Worm (Caenorhabditis elegans): ENCODE measurements around the gene T19H12.6.

The T19H12.6 gene

DNA sequence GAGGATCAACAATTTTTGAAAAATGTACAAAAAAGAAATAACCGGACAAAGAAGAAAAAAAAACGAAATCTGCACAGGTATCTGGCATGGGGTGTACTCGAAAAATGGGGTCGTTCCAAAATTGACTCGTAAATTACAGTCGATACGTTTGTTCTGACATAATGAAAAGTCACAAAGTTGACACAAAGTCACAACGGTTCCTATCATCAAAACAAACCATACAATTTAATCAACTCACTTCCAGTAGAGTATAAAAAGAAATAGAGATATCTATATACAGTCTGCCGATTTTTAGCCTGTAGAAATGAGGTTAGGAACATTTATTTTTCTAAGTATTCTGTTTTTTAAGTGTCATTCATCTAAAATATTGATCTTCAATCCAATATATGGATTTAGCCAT lies 7.0 kb upstream of the T19H12.6 start, which contains the start of gene T19H12.12:
T19H12.12 (plus strand) TSS at position 301 of the 400 bp plus-strand sequence.
- TF ChIP-seq sea-1 (GFP tag; conservative IDR thresholded peaks at IDR 0.05) (no peak), tbx-11 (GFP tag; IDR thresholded peaks at IDR 0.05) (no peak), ceh-13 (GFP tag; optimal IDR thresholded peaks at IDR 0.05) (no peak), pes-1 (GFP tag; IDR thresholded peaks at IDR 0.05) (no peak), ets-7 (tag; optimal IDR thresholded peaks at IDR 0.05) (no peak), aly-1 (tag; optimal IDR thresholded peaks at IDR 0.05) (no peak), tbx-37 (GFP tag; conservative IDR thresholded peaks at IDR 0.05) (no peak), F13C5.2 (tag; optimal IDR thresholded peaks at IDR 0.05) (no peak), ama-1 (optimal IDR thresholded peaks at IDR 0.05) (no peak), flt-1 (GFP tag; IDR thresholded peaks at IDR 0.05) (no peak), hmg-4 (GFP tag; optimal IDR thresholded peaks at IDR 0.05) (no peak), B0310.2 (tag; optimal IDR thresholded peaks at IDR 0.05) (no peak), tra-4 (tag; optimal IDR thresholded peaks at IDR 0.05) (no peak), scrt-1 (GFP tag; IDR thresholded peaks at IDR 0.05) (no peak), hnd-1 (tag; optimal IDR thresholded peaks at IDR 0.05) (no peak), hmbx-1 (tag; optimal IDR thresholded peaks at IDR 0.05) (no peak), ceh-36 (tag; optimal IDR thresholded peaks at IDR 0.05) (no peak)

DNA sequence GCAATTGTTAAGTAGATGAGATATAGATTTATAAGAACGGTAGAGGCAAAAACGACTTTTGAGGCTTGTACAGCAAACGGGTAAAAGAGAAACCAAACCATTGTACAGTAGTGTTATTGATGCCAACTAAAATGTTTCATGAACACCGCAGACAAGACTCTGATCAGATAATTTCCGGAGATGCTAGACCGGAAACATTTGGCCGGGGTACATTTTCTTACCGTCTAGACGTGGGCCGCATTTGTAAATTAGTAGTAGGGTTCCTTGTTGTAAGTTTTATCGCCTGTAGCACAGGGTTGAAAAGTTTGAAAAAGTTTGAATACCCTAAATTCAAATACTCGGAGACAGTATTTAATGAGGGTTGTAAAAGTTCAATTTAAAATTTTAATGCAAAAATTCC lies 3.9 kb upstream of the T19H12.6 start, which contains the start of gene str-32:
str-32 (minus strand) TSS at position 101 of the 400 bp plus-strand sequence.
- TF ChIP-seq B0310.2 (tag; optimal IDR thresholded peaks at IDR 0.05) (no peak), ets-7 (tag; optimal IDR thresholded peaks at IDR 0.05) (no peak), pes-1 (GFP tag; IDR thresholded peaks at IDR 0.05) (no peak), aly-1 (tag; optimal IDR thresholded peaks at IDR 0.05) (no peak), tbx-11 (GFP tag; IDR thresholded peaks at IDR 0.05) (no peak), hmg-4 (GFP tag; optimal IDR thresholded peaks at IDR 0.05) (no peak), F13C5.2 (tag; optimal IDR thresholded peaks at IDR 0.05) (no peak), scrt-1 (GFP tag; IDR thresholded peaks at IDR 0.05) (no peak), flt-1 (GFP tag; IDR thresholded peaks at IDR 0.05) (no peak), tbx-37 (GFP tag; conservative IDR thresholded peaks at IDR 0.05) (no peak), ama-1 (optimal IDR thresholded peaks at IDR 0.05) (no peak), ceh-36 (tag; optimal IDR thresholded peaks at IDR 0.05) (no peak), ceh-13 (GFP tag; optimal IDR thresholded peaks at IDR 0.05) (no peak), hnd-1 (tag; optimal IDR thresholded peaks at IDR 0.05) (no peak), tra-4 (tag; optimal IDR thresholded peaks at IDR 0.05) (no peak), hmbx-1 (tag; optimal IDR thresholded peaks at IDR 0.05) (no peak), sea-1 (GFP tag; conservative IDR thresholded peaks at IDR 0.05) (no peak)

DNA sequence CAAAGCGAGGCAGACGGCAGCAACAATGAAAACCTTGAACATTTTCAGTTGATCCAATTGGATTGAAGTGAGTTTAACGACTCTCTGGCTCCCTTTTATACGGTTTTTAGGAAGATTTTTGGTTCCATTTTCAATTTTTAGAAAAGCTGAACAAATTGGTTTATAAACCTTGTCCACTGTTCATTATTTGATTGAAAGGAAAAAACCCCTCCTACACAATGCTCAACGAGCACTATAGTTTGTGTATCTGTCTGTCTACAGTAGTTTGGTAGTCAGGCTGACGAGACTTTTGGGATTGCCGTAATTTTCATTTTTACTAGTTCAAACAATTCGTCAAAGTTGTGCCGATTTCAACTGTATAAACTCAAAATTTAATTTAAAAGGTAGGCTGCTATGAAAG lies 1.8 kb upstream of the T19H12.6 start, which contains the start of gene T19H12.15:
T19H12.15 (minus strand) TSS at position 101 of the 400 bp plus-strand sequence.
- TF ChIP-seq hmg-4 (GFP tag; optimal IDR thresholded peaks at IDR 0.05) (no peak), B0310.2 (tag; optimal IDR thresholded peaks at IDR 0.05) (no peak), F13C5.2 (tag; optimal IDR thresholded peaks at IDR 0.05) (no peak), pes-1 (GFP tag; IDR thresholded peaks at IDR 0.05) (no peak)

DNA sequence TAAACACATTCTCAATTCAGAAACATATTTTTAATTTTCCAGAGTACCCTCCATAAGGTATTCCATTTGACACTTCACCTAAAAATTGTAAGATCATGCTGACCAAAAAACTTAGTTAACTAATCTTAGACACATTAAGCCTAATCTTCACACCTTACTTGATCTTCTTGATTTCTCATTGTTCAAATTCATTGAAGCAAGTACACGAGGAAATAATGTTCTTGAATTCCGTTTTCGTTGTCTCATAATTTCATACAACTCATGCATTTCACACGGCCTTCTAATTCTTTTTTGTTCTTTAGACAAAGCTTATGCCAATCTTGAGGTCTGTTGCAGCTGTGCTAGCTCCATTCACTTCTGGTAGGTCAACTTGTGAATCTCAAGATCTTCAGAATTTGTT lies 5.5 kb downstream of the T19H12.6 start, which contains the start of gene srd-33:
srd-33 (plus strand) TSS at position 301 of the 400 bp plus-strand sequence.
- TF ChIP-seq sea-1 (GFP tag; conservative IDR thresholded peaks at IDR 0.05): no peak
- TF ChIP-seq flt-1 (GFP tag; IDR thresholded peaks at IDR 0.05): no peak
- TF ChIP-seq ama-1 (optimal IDR thresholded peaks at IDR 0.05): no peak
- TF ChIP-seq B0310.2 (tag; optimal IDR thresholded peaks at IDR 0.05): no peak
- TF ChIP-seq hnd-1 (tag; optimal IDR thresholded peaks at IDR 0.05): no peak
- TF ChIP-seq pes-1 (GFP tag; IDR thresholded peaks at IDR 0.05): no peak
- no peak for TF ChIP-seq hmg-4 (GFP tag; optimal IDR thresholded peaks at IDR 0.05)
- TF ChIP-seq scrt-1 (GFP tag; IDR thresholded peaks at IDR 0.05): no peak
- no peak for TF ChIP-seq aly-1 (tag; optimal IDR thresholded peaks at IDR 0.05)
- TF ChIP-seq F13C5.2 (tag; optimal IDR thresholded peaks at IDR 0.05): no peak
- no peak for TF ChIP-seq hmbx-1 (tag; optimal IDR thresholded peaks at IDR 0.05)
- TF ChIP-seq ets-7 (tag; optimal IDR thresholded peaks at IDR 0.05): no peak
- TF ChIP-seq tbx-37 (GFP tag; conservative IDR thresholded peaks at IDR 0.05): no peak
- no peak for TF ChIP-seq tra-4 (tag; optimal IDR thresholded peaks at IDR 0.05)

DNA sequence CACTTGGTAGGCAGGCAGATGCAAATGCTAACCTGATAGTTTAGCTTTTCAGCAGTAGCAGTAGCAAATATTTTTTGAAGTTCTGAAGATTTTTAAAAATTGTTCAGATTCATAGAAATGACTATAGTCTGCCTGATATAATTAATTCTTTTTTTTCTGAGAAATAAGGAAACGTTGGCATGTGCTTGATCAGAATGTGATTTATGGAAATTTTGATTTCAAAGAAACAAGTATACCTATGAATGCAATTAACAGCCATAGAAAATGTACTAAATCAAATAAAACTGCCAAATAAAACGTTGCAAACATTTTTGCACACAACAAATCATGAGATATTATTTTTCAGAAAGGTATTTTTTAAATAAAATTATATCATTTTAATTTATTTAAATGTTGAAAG lies 6.9 kb downstream of the T19H12.6 start:
- no peak for TF ChIP-seq tbx-37 (GFP tag; conservative IDR thresholded peaks at IDR 0.05)
- TF ChIP-seq ama-1 (optimal IDR thresholded peaks at IDR 0.05): no peak
- TF ChIP-seq pes-1 (GFP tag; IDR thresholded peaks at IDR 0.05): no peak
- no peak for TF ChIP-seq tra-4 (tag; optimal IDR thresholded peaks at IDR 0.05)
- TF ChIP-seq sea-1 (GFP tag; conservative IDR thresholded peaks at IDR 0.05): no peak
- TF ChIP-seq ceh-36 (tag; optimal IDR thresholded peaks at IDR 0.05): no peak
- TF ChIP-seq tbx-11 (GFP tag; IDR thresholded peaks at IDR 0.05): no peak

DNA sequence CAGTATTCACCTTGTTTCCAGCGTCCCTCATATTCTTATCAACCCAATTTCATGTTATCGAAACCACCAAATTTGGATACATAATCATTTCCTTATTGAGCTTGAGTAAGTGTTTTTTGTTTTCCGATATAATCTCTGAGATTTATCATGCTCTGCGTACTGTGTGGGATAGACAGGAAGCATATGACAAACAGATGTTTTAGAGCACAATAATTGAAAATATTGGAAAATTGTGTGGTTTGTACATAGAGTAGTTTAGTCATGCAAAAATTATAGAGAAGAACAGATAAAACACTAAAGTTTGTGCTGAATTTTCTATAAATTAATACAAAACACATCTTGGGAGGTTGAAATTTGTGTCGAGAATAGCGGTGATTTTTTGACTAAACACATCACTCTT lies 8.8 kb downstream of the T19H12.6 start:
- TF ChIP-seq tra-4 (tag; optimal IDR thresholded peaks at IDR 0.05) (no peak), ceh-13 (GFP tag; optimal IDR thresholded peaks at IDR 0.05) (no peak), pes-1 (GFP tag; IDR thresholded peaks at IDR 0.05) (no peak), aly-1 (tag; optimal IDR thresholded peaks at IDR 0.05) (no peak), hmbx-1 (tag; optimal IDR thresholded peaks at IDR 0.05) (no peak), B0310.2 (tag; optimal IDR thresholded peaks at IDR 0.05) (no peak), tbx-11 (GFP tag; IDR thresholded peaks at IDR 0.05) (no peak), sea-1 (GFP tag; conservative IDR thresholded peaks at IDR 0.05) (no peak), scrt-1 (GFP tag; IDR thresholded peaks at IDR 0.05) (no peak), flt-1 (GFP tag; IDR thresholded peaks at IDR 0.05) (no peak), ceh-36 (tag; optimal IDR thresholded peaks at IDR 0.05) (no peak), tbx-37 (GFP tag; conservative IDR thresholded peaks at IDR 0.05) (no peak), hnd-1 (tag; optimal IDR thresholded peaks at IDR 0.05) (no peak), ama-1 (optimal IDR thresholded peaks at IDR 0.05) (no peak)

DNA sequence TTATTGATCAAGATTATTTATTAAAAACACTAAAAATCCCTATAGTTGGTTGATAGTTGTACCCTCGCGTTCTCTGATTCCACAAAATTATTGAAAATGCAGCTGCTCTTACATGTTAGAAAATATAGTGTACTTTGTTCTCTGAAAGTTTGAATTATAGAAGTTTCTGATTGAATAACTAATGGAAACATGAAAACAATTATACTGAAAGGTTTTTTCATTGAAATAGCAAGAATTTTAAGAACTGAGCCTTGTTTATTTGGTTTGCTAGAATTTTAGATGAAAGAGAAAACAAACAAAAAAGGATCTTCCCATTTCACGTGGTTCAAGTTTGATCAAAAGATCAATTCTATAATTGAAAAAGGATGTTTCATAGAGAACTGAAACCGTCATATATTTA lies 10.0 kb downstream of the T19H12.6 start:
- TF ChIP-seq scrt-1 (GFP tag; IDR thresholded peaks at IDR 0.05) (no peak), aly-1 (tag; optimal IDR thresholded peaks at IDR 0.05) (no peak), tbx-11 (GFP tag; IDR thresholded peaks at IDR 0.05) (no peak), ets-7 (tag; optimal IDR thresholded peaks at IDR 0.05) (no peak), pes-1 (GFP tag; IDR thresholded peaks at IDR 0.05) (no peak), hmbx-1 (tag; optimal IDR thresholded peaks at IDR 0.05) (no peak), hmg-4 (GFP tag; optimal IDR thresholded peaks at IDR 0.05) (no peak), ceh-36 (tag; optimal IDR thresholded peaks at IDR 0.05) (no peak), tbx-37 (GFP tag; conservative IDR thresholded peaks at IDR 0.05) (no peak)

Measured in whole organism, early embryonic.